Worm (Caenorhabditis elegans) whole organism, midembryonic: Measurements from ENCODE around the gene T02H6.9.

ENCODE experiments used
- T22C8.4 ChIP-seq: fragments of 200-800 bp; sonication (Bioruptor generic); IDR thresholded peaks from 2 replicates; pipeline ENCODE4 v1.3.6; 2022; ENCODE audit warnings: missing genetic modification characterization, missing compliant biosample characterization
- flt-1 ChIP-seq: fragments of 200-800 bp; sonication (Bioruptor generic); IDR thresholded peaks from 2 replicates; pipeline ENCODE4 v1.3.6; 2022; ENCODE audit warnings: missing genetic modification characterization, missing compliant biosample characterization
- klf-2 ChIP-seq: fragments of 200-800 bp; sonication (Bioruptor generic); conservative IDR thresholded peaks from 2 replicates; pipeline ENCODE4 v1.3.6; 2022; ENCODE audit warnings: missing genetic modification reagents, missing genetic modification characterization, missing compliant biosample characterization
- ref-1 ChIP-seq: fragments of 200-800 bp; sonication (Bioruptor generic); conservative IDR thresholded peaks from 2 replicates; pipeline ENCODE4 v1.3.6; 2022; ENCODE audit warnings: missing genetic modification reagents, missing genetic modification characterization, missing compliant biosample characterization
- tab-1 ChIP-seq: fragments of 200-800 bp; sonication (Bioruptor generic); IDR thresholded peaks from 2 replicates; pipeline ENCODE4 v1.3.6; 2022; ENCODE audit warnings: missing genetic modification characterization, missing compliant biosample characterization
- ztf-29 ChIP-seq: fragments of 200-800 bp; sonication (Bioruptor generic); IDR thresholded peaks from 2 replicates; pipeline ENCODE4 v1.3.6; 2022; ENCODE audit warnings: missing genetic modification reagents, missing genetic modification characterization, missing compliant biosample characterization

DNA sequence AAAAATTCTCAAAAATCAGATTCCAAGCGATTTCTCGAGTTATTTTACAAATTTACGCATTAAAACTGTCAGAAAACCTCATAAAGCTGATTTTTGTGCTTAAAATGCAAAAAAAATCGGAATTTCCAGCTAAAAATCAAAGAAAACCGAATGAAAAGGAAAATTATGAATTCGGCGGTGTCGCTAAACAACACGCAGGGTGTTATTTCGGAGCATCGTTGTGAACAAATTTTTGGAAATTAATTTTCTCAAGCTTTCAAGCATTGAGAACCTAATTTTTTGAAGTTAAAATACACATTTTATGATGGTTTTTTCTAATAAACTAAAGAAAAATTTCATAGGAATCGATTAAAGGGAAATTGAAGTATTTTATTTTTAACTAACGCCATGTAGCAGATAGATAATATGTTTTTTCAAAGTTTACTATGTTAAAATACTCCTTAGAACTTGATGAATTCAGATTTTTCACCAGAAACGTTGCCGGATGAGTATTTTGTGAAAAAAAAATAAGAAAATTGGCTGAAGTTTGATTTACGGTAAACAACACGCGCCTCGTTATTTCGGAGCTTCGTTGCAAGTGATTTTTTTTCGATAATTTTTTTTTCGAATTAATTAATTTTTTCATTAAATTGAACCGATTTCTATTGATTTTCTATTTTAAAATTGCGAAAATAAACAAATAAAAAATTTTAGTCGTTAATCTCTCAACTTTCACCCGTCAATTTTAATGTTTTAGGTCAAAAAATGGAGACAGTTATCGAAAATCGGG lies 22.9 kb downstream of the T02H6.9 start, which contains the start of gene thoc-1:
- TF ChIP-seq T22C8.4 (no peak), klf-2 (no peak), ref-1 (GFP tag; lab: Robert Waterston, UW) (no peak), flt-1 (GFP tag; lab: Robert Waterston, UW) (no peak), tab-1 (GFP tag; lab: Robert Waterston, UW) (no peak), ztf-29 (GFP tag; lab: Robert Waterston, UW) (no peak)
